Worm (Caenorhabditis elegans): ENCODE data around the gene Y43E12A.3.
A peak's percentile ranks its signal among the peaks of the same experiment; 100 is the strongest.

The Y43E12A.3 gene

DNA sequence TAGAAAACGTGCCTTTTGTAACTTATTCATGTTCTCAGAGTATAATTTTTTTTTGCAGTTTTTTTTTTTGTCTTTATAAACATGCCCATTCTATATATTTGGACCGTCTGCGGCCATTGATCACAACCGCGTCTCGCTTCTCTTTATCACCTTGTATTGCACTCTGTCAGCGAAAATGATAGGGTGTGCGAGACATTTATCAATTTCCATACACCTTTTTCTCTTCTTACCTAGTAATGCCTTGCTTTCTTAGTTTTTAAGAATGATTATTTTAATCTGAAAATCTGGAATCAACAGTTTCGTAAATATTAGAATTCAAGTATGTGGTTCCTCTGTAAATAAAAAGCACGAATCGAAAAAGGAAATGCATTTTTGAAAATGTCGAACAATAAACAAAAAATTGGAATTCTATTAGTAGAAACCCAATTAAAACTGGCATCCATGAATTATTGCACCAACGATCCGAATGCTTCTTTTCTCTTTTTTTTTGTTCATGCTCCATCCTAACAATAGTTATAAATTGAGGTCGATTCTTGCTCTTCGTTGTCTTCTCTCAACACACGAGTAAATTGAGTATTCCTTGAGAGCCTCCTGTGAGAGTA is 49.5 kb downstream of the Y43E12A.3 start:
- TF ChIP-seq zag-1 (tag; optimal IDR thresholded peaks at IDR 0.05) (peak; percentile 22), ztf-1 (GFP tag; conservative IDR thresholded peaks at IDR 0.05) (no peak), mdl-1 (tag; optimal IDR thresholded peaks at IDR 0.05) (no peak), R02D3.7 (tag; optimal IDR thresholded peaks at IDR 0.05) (no peak), crh-2 (tag; optimal IDR thresholded peaks at IDR 0.05) (no peak), aly-2 (tag; optimal IDR thresholded peaks at IDR 0.05) (no peak), nhr-25 (tag; optimal IDR thresholded peaks at IDR 0.05) (no peak), lsy-2 (tag; optimal IDR thresholded peaks at IDR 0.05) (peak in 1 of 2 experiments; percentile 33), sma-3 (GFP tag; optimal IDR thresholded peaks at IDR 0.05) (no peak), fos-1 (tag; optimal IDR thresholded peaks at IDR 0.05) (peak; percentile 73)

DNA sequence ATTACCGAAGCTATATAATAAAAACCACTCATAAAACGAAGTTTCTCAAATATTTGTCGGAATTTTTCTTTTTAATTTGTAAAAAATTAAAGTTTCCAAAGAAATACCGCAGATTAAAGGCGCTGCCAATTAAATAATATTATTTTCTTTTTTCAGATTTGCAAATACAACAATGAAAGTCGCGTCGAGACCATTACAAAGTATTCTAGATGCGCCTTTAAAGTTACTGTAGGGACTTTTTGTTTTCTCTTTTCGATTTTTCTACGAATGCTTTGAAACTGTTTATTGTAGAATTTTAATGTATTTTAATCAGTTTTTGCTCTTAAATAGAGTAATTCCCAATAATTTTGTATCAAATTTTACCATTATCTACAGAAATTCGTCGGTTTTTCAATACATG is 50.5 kb downstream of the Y43E12A.3 start:
- TF ChIP-seq crh-2 (tag; optimal IDR thresholded peaks at IDR 0.05) = no peak
- TF ChIP-seq unc-39 (tag; optimal IDR thresholded peaks at IDR 0.05) = no peak
- no peak for TF ChIP-seq peb-1 (tag; optimal IDR thresholded peaks at IDR 0.05)
- no peak for TF ChIP-seq F13H6.1 (tag; optimal IDR thresholded peaks at IDR 0.05)
- TF ChIP-seq nhr-12 (tag; optimal IDR thresholded peaks at IDR 0.05) = no peak
- TF ChIP-seq R02D3.7 (tag; optimal IDR thresholded peaks at IDR 0.05) = no peak
- TF ChIP-seq ceh-82 (tag; optimal IDR thresholded peaks at IDR 0.05) = no peak
- no peak for TF ChIP-seq nhr-6 (tag; optimal IDR thresholded peaks at IDR 0.05)
- no peak for TF ChIP-seq dmd-4 (tag; optimal IDR thresholded peaks at IDR 0.05)
- no peak for TF ChIP-seq blmp-1 (tag; optimal IDR thresholded peaks at IDR 0.05; ENCODE audit: insufficient read depth)
- no peak for TF ChIP-seq elt-1 (tag; optimal IDR thresholded peaks at IDR 0.05)
- no peak for TF ChIP-seq unc-62 (GFP tag; optimal IDR thresholded peaks at IDR 0.05)

DNA sequence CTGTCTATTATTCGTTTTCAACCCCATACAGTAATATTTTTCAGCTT is 50.7 kb downstream of the Y43E12A.3 start, which contains the start of gene kdin-1:
Gene kdin-1, plus strand, starts transcription at position 38 of the 47 bp plus-strand sequence.
- TF ChIP-seq aly-2 (tag; optimal IDR thresholded peaks at IDR 0.05) (no peak), peb-1 (tag; optimal IDR thresholded peaks at IDR 0.05) (no peak), ztf-11 (tag; optimal IDR thresholded peaks at IDR 0.05) (no peak), crh-2 (tag; optimal IDR thresholded peaks at IDR 0.05) (no peak), nhr-77 (tag; optimal IDR thresholded peaks at IDR 0.05) (no peak), Y55F3AM.14 (GFP tag; optimal IDR thresholded peaks at IDR 0.05) (no peak), gmeb-1 (tag; optimal IDR thresholded peaks at IDR 0.05) (no peak), fos-1 (tag; optimal IDR thresholded peaks at IDR 0.05) (no peak), mdl-1 (tag; optimal IDR thresholded peaks at IDR 0.05) (no peak), ztf-1 (GFP tag; conservative IDR thresholded peaks at IDR 0.05) (no peak), nhr-237 (tag; optimal IDR thresholded peaks at IDR 0.05) (no peak), nhr-6 (tag; optimal IDR thresholded peaks at IDR 0.05) (no peak), sem-4 (tag; optimal IDR thresholded peaks at IDR 0.05) (no peak)

DNA sequence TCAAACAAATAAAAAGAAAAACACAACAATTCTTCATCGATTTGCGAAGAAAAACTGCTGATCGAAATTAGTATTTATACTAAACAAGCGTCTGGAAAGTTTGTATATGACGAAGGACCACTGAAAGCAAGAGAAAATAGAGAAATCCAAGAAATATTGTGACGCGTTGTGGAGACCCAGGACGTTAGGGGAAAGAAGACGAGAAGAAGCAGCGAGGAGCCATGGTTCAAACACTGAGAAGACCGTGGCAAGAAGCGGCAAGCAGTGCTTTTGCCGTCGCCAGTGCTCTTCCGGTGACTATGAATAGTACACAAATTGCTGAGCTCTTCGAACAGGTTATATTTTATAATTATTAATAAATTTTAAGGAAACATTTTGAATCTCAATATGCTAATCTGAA is 51.0 kb downstream of the Y43E12A.3 start:
- TF ChIP-seq C34F6.9 (tag; optimal IDR thresholded peaks at IDR 0.05) = peak; percentile 53
- peak; percentile 64 for TF ChIP-seq unc-55 (GFP tag; optimal IDR thresholded peaks at IDR 0.05)
- no peak for TF ChIP-seq aly-2 (tag; optimal IDR thresholded peaks at IDR 0.05)
